Worm (Caenorhabditis elegans) whole organism, L4/young adult: ENCODE results near the gene F38A1.15.

Source experiments
- dao-5 ChIP-seq: sonication (generic microtip); optimal IDR thresholded peaks from 2 replicates; lab custom pipeline; 2016; ENCODE audit warnings: missing genotype, missing genetic modification characterization, moderate library complexity, missing compliant biosample characterization
- him-1 ChIP-seq: sonication (generic microtip); optimal IDR thresholded peaks from 2 replicates; lab custom pipeline; 2016; ENCODE audit warnings: missing genotype, missing genetic modification reagents, missing genetic modification characterization, missing compliant biosample characterization

- no peak for TF ChIP-seq dao-5 (tag; lab: Kevin White, UChicago)
- no peak for TF ChIP-seq him-1 (tag; lab: Kevin White, UChicago)
Measured at ce11 chrIV:1207980-1208379, 35.2 kb downstream of the F38A1.15 start, which contains the start of gene dsl-1.
